Fruit fly (Drosophila melanogaster) whole organism: ENCODE results near the gene GAA1.

Experiments
- CG8478 ChIP-seq: fragments of >200 bp; optimal IDR thresholded peaks from 2 replicates; lab custom pipeline; 2018; ENCODE audit warnings: inconsistent platforms
- EcR ChIP-seq, 2 experiments: fragments of >200 bp; optimal IDR thresholded peaks; 2 replicates each; lab custom pipeline; 2017; ENCODE audit warnings: missing biosample characterization in 2 of 2, missing genetic modification characterization in 2 of 2, missing genetic modification reagents in 2 of 2
- pan ChIP-seq: fragments of >200 bp; optimal IDR thresholded peaks from 2 replicates; lab custom pipeline; 2017
- usp ChIP-seq: fragments of >200 bp; optimal IDR thresholded peaks from 2 replicates; lab custom pipeline; 2017; ENCODE audit warnings: missing biosample characterization, missing genetic modification characterization, mixed read lengths

DNA sequence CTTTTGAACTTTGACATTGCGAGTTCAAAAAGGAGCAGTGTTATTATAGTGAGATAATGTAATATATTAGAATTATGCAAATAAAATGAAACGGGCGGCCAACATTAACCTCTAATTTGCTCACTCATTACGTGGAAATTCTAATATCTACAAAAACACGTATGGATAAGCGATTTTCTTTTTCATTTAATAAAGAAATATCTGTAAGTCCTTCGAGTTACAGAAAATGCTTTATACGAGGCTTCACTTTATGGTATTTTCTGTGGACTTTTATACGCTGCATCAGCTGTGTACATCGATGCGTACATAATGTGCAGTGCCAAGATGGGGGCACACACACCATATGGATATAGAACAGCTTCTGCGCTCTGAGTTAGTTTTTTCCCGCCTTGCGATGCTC lies 12.8 kb upstream of the GAA1 start:
- no peak for TF ChIP-seq CG8478
- TF ChIP-seq EcR (GFP tag; optimal IDR thresholded peaks at IDR 0.05; lab: Kevin White, UChicago): no peak
- TF ChIP-seq usp (GFP tag; lab: Kevin White, UChicago): no peak
- TF ChIP-seq pan (lab: Kevin White, UChicago): no peak
